Fruit fly (Drosophila melanogaster): Measurements from ENCODE around the gene wnd.

DNA sequence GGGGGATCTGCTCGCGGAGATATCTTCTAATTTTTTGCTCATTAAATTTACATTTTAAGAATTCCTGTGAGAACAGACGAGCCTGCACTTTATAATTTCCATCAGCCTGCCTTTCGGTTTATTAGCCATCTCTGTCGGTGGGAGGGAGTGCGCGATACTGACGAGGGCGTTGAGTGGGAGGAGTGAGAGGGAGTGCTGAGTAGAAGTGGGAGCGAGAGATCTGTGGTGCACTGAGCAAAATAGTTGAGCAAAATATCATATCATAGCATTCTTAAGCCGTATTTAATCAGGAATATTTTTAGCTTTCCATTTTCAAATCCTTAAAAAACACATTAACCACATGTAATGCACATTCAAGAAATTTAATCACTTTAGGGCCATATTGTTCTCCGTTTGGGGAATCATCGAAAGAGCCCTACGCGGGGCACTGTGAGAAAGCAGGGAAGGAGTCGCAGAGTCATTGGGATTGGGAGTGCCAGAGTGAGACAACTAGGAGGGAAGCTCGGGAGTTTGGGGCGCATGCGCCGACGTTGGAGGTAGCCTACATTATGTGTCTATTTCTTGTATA is 29.6 kb upstream of the wnd start:
- TF ChIP-seq CG4496 (GFP tag; IDR thresholded peaks at IDR 0.05) = no peak
- TF ChIP-seq CG34367 (tag; optimal IDR thresholded peaks at IDR 0.05) = no peak
- no peak for TF ChIP-seq CG9948 (tag; optimal IDR thresholded peaks at IDR 0.05)
